Worm (Caenorhabditis elegans): ENCODE data around the gene cct-3.
A peak's percentile ranks its signal among the peaks of the same experiment; 100 is the strongest.
"Not testable (repeated sequence)": the region's sequence is repeated elsewhere in the genome, so short reads cannot be mapped to it uniquely, and the experiment has no call there.

Gene cct-3

DNA sequence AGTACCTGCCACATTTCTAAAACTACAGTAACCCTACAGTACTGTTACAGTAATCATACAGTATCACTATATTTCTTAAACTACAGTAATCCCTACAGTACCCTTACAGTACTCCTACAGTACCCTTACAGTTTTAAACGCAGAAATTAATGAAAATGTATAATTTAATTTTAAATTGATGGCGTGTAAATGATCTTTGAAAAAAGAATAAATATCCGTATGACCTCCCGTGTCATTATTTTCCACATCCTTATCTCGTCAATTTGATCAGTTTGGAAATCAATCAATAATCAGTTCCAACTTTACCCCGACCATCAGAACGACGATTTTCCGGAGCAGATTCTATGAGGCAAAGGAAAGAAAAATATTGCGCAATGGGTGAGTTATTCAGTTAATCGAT lies 21.5 kb downstream of the cct-3 start, which contains the start of gene K09F6.3:
K09F6.3 (plus strand) TSS at position 301 of the 400 bp plus-strand sequence.
- TF ChIP-seq pax-3 (tag; optimal IDR thresholded peaks at IDR 0.05); lin-35 (GFP tag; optimal IDR thresholded peaks at IDR 0.05); hpl-2 (GFP tag; optimal IDR thresholded peaks at IDR 0.05): not testable (repeated sequence)

DNA sequence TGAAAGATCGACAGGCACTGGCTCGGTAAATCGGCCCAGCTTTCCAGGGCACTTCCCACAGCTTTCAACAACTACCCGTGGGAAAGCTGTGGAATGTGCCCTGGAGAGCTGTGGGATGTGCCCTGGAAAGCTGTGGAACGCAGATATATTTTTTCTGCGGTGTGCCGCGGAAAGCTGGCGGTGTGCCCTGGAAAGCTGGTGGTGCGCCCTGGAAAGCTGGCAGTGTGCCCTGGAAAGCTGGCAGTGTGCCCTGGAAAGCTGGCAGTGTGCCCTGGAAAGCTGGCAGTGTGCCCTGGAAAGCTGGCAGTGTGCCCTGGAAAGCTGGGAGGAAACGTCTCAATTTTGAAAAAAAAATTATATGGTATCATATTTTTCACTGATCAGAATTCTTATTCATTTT lies 40.4 kb downstream of the cct-3 start:
- TF ChIP-seq mep-1 (tag; optimal IDR thresholded peaks at IDR 0.05) (no peak), mdl-1 (tag; optimal IDR thresholded peaks at IDR 0.05) (no peak)

DNA sequence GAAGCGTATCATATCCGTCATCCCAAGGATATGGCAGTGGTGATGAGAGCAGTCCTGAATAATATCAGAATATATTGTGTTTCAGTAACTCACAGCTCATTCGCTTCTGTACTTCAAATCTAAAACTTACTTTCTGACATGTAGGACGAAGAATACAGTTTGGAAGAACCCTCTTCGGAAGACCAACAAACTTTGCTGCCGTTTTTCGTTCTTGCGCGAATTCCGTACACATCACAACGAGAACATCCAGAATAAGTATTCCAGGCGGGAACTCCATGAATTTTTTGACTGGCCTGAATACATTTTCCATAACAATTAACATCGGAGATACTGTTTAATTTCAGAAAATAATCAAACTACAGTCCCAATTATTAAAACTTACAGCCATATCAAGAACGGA lies 44.1 kb downstream of the cct-3 start, which contains the start of gene K09F6.15:
K09F6.15 (minus strand) TSS at position 101 of the 400 bp plus-strand sequence.
- TF ChIP-seq lin-35 (GFP tag; optimal IDR thresholded peaks at IDR 0.05) = no peak
- no peak for TF ChIP-seq nhr-20 (tag; optimal IDR thresholded peaks at IDR 0.05)
- no peak for TF ChIP-seq nhr-28 (tag; optimal IDR thresholded peaks at IDR 0.05)
- no peak for TF ChIP-seq unc-98 (GFP tag; IDR thresholded peaks at IDR 0.05)
- no peak for TF ChIP-seq alr-1 (tag; optimal IDR thresholded peaks at IDR 0.05; ENCODE audit: borderline replicate concordance)
- TF ChIP-seq snpc-4 (tag; optimal IDR thresholded peaks at IDR 0.05) = no peak
- no peak for TF ChIP-seq ceh-90 (tag; optimal IDR thresholded peaks at IDR 0.05)
- TF ChIP-seq pag-3 (tag; optimal IDR thresholded peaks at IDR 0.05; ENCODE audit: borderline replicate concordance, insufficient read depth) = no peak
- TF ChIP-seq skn-1 (tag; optimal IDR thresholded peaks at IDR 0.05) = no peak
- TF ChIP-seq hpl-2 (GFP tag; optimal IDR thresholded peaks at IDR 0.05) = no peak
- no peak for TF ChIP-seq ceh-82 (tag; optimal IDR thresholded peaks at IDR 0.05)
- no peak for TF ChIP-seq xbp-1 (tag; optimal IDR thresholded peaks at IDR 0.05)
- no peak for TF ChIP-seq rnt-1 (tag; optimal IDR thresholded peaks at IDR 0.05)
- TF ChIP-seq jun-1 (tag; optimal IDR thresholded peaks at IDR 0.05) = no peak
- TF ChIP-seq ceh-88 (GFP tag; IDR thresholded peaks at IDR 0.05) = no peak

DNA sequence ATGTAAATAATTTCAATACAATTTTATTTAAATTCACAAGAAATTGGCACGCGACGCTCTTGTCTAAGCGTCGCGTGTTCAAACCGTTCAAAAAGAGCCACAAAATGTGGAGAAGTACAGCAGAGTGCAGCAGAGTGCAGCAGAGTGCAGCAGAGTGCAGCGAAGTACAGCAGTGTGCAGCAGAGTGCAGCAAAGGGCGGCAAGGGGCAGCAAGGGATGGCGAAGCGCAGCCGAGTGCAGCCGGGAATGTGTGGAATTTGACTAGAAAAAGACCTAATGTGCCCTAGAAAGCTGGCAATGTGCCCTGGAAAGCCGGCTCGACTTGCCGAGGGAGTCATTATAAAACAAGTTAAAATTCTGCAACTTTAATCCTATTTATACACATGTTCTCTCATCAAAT lies 45.9 kb downstream of the cct-3 start, which contains the start of gene K09F6.6:
K09F6.6 (minus strand) TSS at position 43 of the 400 bp plus-strand sequence.
- TF ChIP-seq ceh-90 (tag; optimal IDR thresholded peaks at IDR 0.05) (no peak), unc-98 (GFP tag; IDR thresholded peaks at IDR 0.05) (no peak), nhr-47 (tag; optimal IDR thresholded peaks at IDR 0.05) (no peak), lin-14 (GFP tag; optimal IDR thresholded peaks at IDR 0.05) (no peak), lir-3 (tag; optimal IDR thresholded peaks at IDR 0.05; ENCODE audit: poor library complexity) (no peak), lin-15B (tag; optimal IDR thresholded peaks at IDR 0.05) (no peak)

DNA sequence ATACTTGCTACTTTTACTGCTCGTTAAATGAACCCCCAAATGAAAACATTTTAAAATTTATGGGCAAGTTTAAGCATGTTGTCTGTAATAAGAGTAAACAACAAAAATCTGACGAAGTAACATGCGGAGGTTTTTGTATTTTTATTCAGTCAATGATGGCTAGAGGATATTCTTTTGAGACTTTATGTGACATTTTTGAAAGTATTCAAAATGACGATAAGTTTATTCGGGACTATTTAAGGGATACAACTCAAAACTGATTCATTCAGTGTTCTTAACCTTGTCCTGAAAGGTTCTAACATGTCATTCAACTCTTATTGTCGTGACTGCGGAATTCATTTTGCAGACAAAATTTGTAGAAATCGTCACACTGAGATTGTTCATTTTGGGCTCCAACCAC lies 46.5 kb downstream of the cct-3 start, which contains the start of gene K09F6.11:
K09F6.11 (plus strand) TSS at position 301 of the 400 bp plus-strand sequence.
- TF ChIP-seq nhr-12 (tag; optimal IDR thresholded peaks at IDR 0.05) = no peak
- no peak for TF ChIP-seq lin-15B (tag; optimal IDR thresholded peaks at IDR 0.05)
- TF ChIP-seq rnt-1 (tag; optimal IDR thresholded peaks at IDR 0.05) = no peak
- no peak for TF ChIP-seq vab-15 (tag; optimal IDR thresholded peaks at IDR 0.05)
- no peak for TF ChIP-seq alr-1 (tag; optimal IDR thresholded peaks at IDR 0.05; ENCODE audit: borderline replicate concordance)
- no peak for TF ChIP-seq pax-3 (tag; optimal IDR thresholded peaks at IDR 0.05)

DNA sequence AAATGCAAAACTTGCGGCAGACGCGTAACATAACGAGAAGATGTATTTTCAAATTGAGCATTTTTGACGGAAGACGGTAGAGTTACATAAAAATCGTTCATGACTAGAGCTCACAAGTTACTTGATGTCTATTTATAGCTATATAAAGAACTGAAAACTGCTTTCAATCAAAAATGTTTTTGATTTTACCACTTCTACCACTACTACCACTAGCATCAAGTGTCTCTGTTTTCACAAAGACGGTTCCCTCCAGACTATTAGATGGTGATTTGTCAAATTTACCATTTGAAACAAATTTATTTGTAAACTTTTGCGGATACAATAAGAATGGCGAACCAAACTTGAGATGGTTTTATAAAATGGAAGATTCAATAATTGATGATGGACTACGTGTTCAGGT lies 49.3 kb downstream of the cct-3 start, which contains the start of gene K09F6.9:
K09F6.9 (minus strand) TSS at position 101 of the 400 bp plus-strand sequence.
- TF ChIP-seq fkh-8, ztf-11, elt-3 (tag; optimal IDR thresholded peaks at IDR 0.05): not testable (repeated sequence)

DNA sequence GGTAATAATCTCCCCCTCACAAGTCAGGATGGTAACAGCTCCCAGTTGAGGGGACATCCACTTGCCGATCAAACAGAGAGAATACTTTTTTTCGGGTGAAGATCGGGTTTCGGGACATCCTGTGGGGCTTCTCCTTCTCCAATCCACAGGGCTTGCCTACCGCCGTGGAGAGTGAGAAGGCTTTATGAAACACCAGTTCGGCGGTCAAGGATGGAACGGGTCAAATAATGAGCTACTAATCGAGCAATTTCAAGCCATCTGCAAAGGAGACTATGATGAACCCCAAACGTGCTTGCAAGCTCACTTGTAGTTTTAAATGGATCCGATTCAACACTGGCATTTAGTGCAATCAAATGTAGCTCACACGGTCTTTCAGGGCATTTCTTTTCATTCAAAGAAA lies 51.4 kb downstream of the cct-3 start:
- no peak for TF ChIP-seq unc-62 (GFP tag; optimal IDR thresholded peaks at IDR 0.05)
- no peak for TF ChIP-seq efl-1 (optimal IDR thresholded peaks at IDR 0.05)
- peak in 1 of 2 experiments; percentile 57 for TF ChIP-seq efl-1 (GFP tag; optimal IDR thresholded peaks at IDR 0.05 in 1 of 2)

Data from whole organism, L1 larva.